Fruit fly (Drosophila melanogaster): ENCODE measurements around the gene per.

Gene per

dm6 chrX:2707377-2708090, 22.2 kb downstream of the per start, which contains the start of gene CG2680:
TSS of gene CG2680 (minus strand) at chrX:2707427.
- TF ChIP-seq Myc (optimal IDR thresholded peaks at IDR 0.05): no peak
- TF ChIP-seq insv (optimal IDR thresholded peaks at IDR 0.05): no peak
- TF ChIP-seq h (optimal IDR thresholded peaks at IDR 0.05): no peak
- TF ChIP-seq Sin3A (optimal IDR thresholded peaks at IDR 0.05): no peak
- no peak for TF ChIP-seq psq (optimal IDR thresholded peaks at IDR 0.05)
- no peak for TF ChIP-seq ttk (optimal IDR thresholded peaks at IDR 0.05)

dm6 chrX:2708156-2708734, 22.9 kb downstream of the per start, which contains the start of gene CG2681:
TSS of gene CG2681 (plus strand) at chrX:2708684.
- TF ChIP-seq Myc (optimal IDR thresholded peaks at IDR 0.05) (no peak), h (optimal IDR thresholded peaks at IDR 0.05) (no peak), ttk (optimal IDR thresholded peaks at IDR 0.05) (no peak), insv (optimal IDR thresholded peaks at IDR 0.05) (no peak), Sin3A (optimal IDR thresholded peaks at IDR 0.05) (no peak), psq (optimal IDR thresholded peaks at IDR 0.05) (no peak)

- TF ChIP-seq h (optimal IDR thresholded peaks at IDR 0.05) (no peak), psq (optimal IDR thresholded peaks at IDR 0.05) (no peak), insv (optimal IDR thresholded peaks at IDR 0.05) (no peak), Myc (optimal IDR thresholded peaks at IDR 0.05) (no peak), Sin3A (optimal IDR thresholded peaks at IDR 0.05) (no peak)
These were observed 28.4 kb downstream of the per start, which contains the start of the genes CG2685 and CG2694 for dm6 chrX:2713776-2714175. TSS of gene CG2685 (minus strand) at chrX:2713960. TSS of gene CG2694 (plus strand) at chrX:2714079.

dm6 chrX:2714730-2715129, 29.4 kb downstream of the per start:
- TF ChIP-seq ttk (optimal IDR thresholded peaks at IDR 0.05): no peak
- TF ChIP-seq insv (optimal IDR thresholded peaks at IDR 0.05): no peak
- TF ChIP-seq Myc (optimal IDR thresholded peaks at IDR 0.05): no peak
- no peak for TF ChIP-seq Sin3A (optimal IDR thresholded peaks at IDR 0.05)
- TF ChIP-seq psq (optimal IDR thresholded peaks at IDR 0.05): no peak
- no peak for TF ChIP-seq h (optimal IDR thresholded peaks at IDR 0.05)

dm6 chrX:2720122-2720521, 34.7 kb downstream of the per start, which contains the start of gene CG2701:
TSS of gene CG2701 (minus strand) at chrX:2720327.
- no peak for TF ChIP-seq Myc (optimal IDR thresholded peaks at IDR 0.05)
- TF ChIP-seq Sin3A (optimal IDR thresholded peaks at IDR 0.05): no peak
- no peak for TF ChIP-seq ttk (optimal IDR thresholded peaks at IDR 0.05)
- TF ChIP-seq psq (optimal IDR thresholded peaks at IDR 0.05): no peak
- TF ChIP-seq h (optimal IDR thresholded peaks at IDR 0.05): no peak
- no peak for TF ChIP-seq insv (optimal IDR thresholded peaks at IDR 0.05)

- TF ChIP-seq Myc (optimal IDR thresholded peaks at IDR 0.05) (no peak), psq (optimal IDR thresholded peaks at IDR 0.05) (no peak), h (optimal IDR thresholded peaks at IDR 0.05) (no peak), Sin3A (optimal IDR thresholded peaks at IDR 0.05) (no peak)
These were observed 41.0 kb downstream of the per start, which contains the start of gene vilya for dm6 chrX:2726420-2726819. TSS of gene vilya (plus strand) at chrX:2726678.

dm6 chrX:2727506-2727905, 42.1 kb downstream of the per start, which contains the start of gene dwg:
TSS of gene dwg (plus strand) at chrX:2727698.
- TF ChIP-seq psq (optimal IDR thresholded peaks at IDR 0.05) (no peak), h (optimal IDR thresholded peaks at IDR 0.05) (no peak), Myc (optimal IDR thresholded peaks at IDR 0.05) (no peak), ttk (optimal IDR thresholded peaks at IDR 0.05) (no peak)

- TF ChIP-seq Sin3A (optimal IDR thresholded peaks at IDR 0.05) (no peak), insv (optimal IDR thresholded peaks at IDR 0.05) (no peak), psq (optimal IDR thresholded peaks at IDR 0.05) (no peak), Myc (optimal IDR thresholded peaks at IDR 0.05) (no peak), h (optimal IDR thresholded peaks at IDR 0.05) (no peak), ttk (optimal IDR thresholded peaks at IDR 0.05) (no peak)
These were observed 46.7 kb downstream of the per start, which contains the start of the genes ttm50 and CG2712 for dm6 chrX:2732127-2732526. TSS of gene ttm50 (minus strand) at chrX:2732190. TSS of gene CG2712 (plus strand) at chrX:2732469.

dm6 chrX:2738663-2739062, 53.3 kb downstream of the per start, which contains the start of gene crm:
TSS of gene crm (minus strand) at chrX:2738773.
- TF ChIP-seq psq (optimal IDR thresholded peaks at IDR 0.05): no peak
- no peak for TF ChIP-seq Myc (optimal IDR thresholded peaks at IDR 0.05)
- no peak for TF ChIP-seq ttk (optimal IDR thresholded peaks at IDR 0.05)
- TF ChIP-seq h (optimal IDR thresholded peaks at IDR 0.05): no peak
- TF ChIP-seq Sin3A (optimal IDR thresholded peaks at IDR 0.05): no peak
- no peak for TF ChIP-seq insv (optimal IDR thresholded peaks at IDR 0.05)

- no peak for TF ChIP-seq h (optimal IDR thresholded peaks at IDR 0.05)
- no peak for TF ChIP-seq Myc (optimal IDR thresholded peaks at IDR 0.05)
- TF ChIP-seq Sin3A (optimal IDR thresholded peaks at IDR 0.05): no peak
- TF ChIP-seq ttk (optimal IDR thresholded peaks at IDR 0.05): no peak
- TF ChIP-seq psq (optimal IDR thresholded peaks at IDR 0.05): no peak
- no peak for TF ChIP-seq insv (optimal IDR thresholded peaks at IDR 0.05)
These were observed 54.7 kb downstream of the per start, which contains the start of gene kirre for dm6 chrX:2740084-2740483. TSS of gene kirre (plus strand) at chrX:2740384.

dm6 chrX:2742067-2742466, 56.7 kb downstream of the per start:
- TF ChIP-seq h (optimal IDR thresholded peaks at IDR 0.05) (no peak), ttk (optimal IDR thresholded peaks at IDR 0.05) (no peak), psq (optimal IDR thresholded peaks at IDR 0.05) (no peak), Sin3A (optimal IDR thresholded peaks at IDR 0.05) (no peak), Myc (optimal IDR thresholded peaks at IDR 0.05) (no peak)
